Worm (Caenorhabditis elegans) whole organism, mixed stage, embryonic: ENCODE results near the gene C40H1.9.

Source experiments
- blmp-1 ChIP-seq: fragments of 150-350 bp; optimal IDR thresholded peaks from 2 replicates; lab custom pipeline; 2014; ENCODE audit warnings: missing biosample characterization, missing genetic modification characterization
- ceh-39 ChIP-seq: fragments of 150-350 bp; optimal IDR thresholded peaks from 2 replicates; lab custom pipeline; 2014; ENCODE audit warnings: missing biosample characterization, missing genetic modification characterization
- ceh-43 ChIP-seq: fragments of 200-800 bp; sonication (Bioruptor generic); optimal IDR thresholded peaks from 2 replicates; lab custom pipeline; 2018; ENCODE audit warnings: mild to moderate bottlenecking, missing genetic modification characterization, moderate library complexity, missing compliant biosample characterization
- ces-1 ChIP-seq: fragments of 150-350 bp; optimal IDR thresholded peaks from 2 replicates; lab custom pipeline; 2014; ENCODE audit warnings: missing biosample characterization, missing genetic modification reagents, missing genetic modification characterization
- drap-1 ChIP-seq: fragments of 200-800 bp; sonication (Bioruptor generic); optimal IDR thresholded peaks from 3 replicates; lab custom pipeline; 2018; ENCODE audit warnings: mild to moderate bottlenecking, missing genetic modification characterization, missing compliant biosample characterization
- elt-1 ChIP-seq: sonication (generic microtip); optimal IDR thresholded peaks from 2 replicates; lab custom pipeline; 2017; ENCODE audit warnings: missing genetic modification characterization, mild to moderate bottlenecking, missing compliant biosample characterization, antibody characterized with exemption, moderate library complexity, borderline replicate concordance; ENCODE audit not compliant: insufficient read depth
- elt-3 ChIP-seq: fragments of 150-350 bp; optimal IDR thresholded peaks from 2 replicates; lab custom pipeline; 2014; ENCODE audit warnings: missing biosample characterization, missing genetic modification characterization
- flh-1 ChIP-seq: fragments of 200-800 bp; sonication (Bioruptor generic); optimal IDR thresholded peaks from 2 replicates; lab custom pipeline; 2018; ENCODE audit warnings: mild to moderate bottlenecking, missing genetic modification characterization, moderate library complexity, missing compliant biosample characterization
- ham-2 ChIP-seq: fragments of 200-800 bp; sonication (Bioruptor generic); optimal IDR thresholded peaks from 2 replicates; lab custom pipeline; 2018; ENCODE audit warnings: mild to moderate bottlenecking, missing genetic modification characterization, missing compliant biosample characterization
- hlh-1 ChIP-seq: fragments of 150-350 bp; optimal IDR thresholded peaks from 2 replicates; lab custom pipeline; 2014; ENCODE audit warnings: missing biosample characterization, missing genetic modification reagents, missing genetic modification characterization
- lin-13 ChIP-seq: fragments of 150-350 bp; optimal IDR thresholded peaks from 2 replicates; lab custom pipeline; 2014; ENCODE audit warnings: missing biosample characterization, missing genetic modification characterization
- lin-32 ChIP-seq: fragments of 200-800 bp; sonication (Bioruptor generic); optimal IDR thresholded peaks from 2 replicates; lab custom pipeline; 2018; ENCODE audit warnings: mild to moderate bottlenecking, missing genetic modification characterization, missing compliant biosample characterization
- lsy-2 ChIP-seq: fragments of 150-350 bp; optimal IDR thresholded peaks from 2 replicates; lab custom pipeline; 2014; ENCODE audit warnings: missing biosample characterization, missing genetic modification characterization
- mab-5 ChIP-seq: fragments of 150-350 bp; optimal IDR thresholded peaks from 2 replicates; lab custom pipeline; 2014; ENCODE audit warnings: missing biosample characterization, missing genetic modification characterization
- mep-1 ChIP-seq: fragments of 150-350 bp; optimal IDR thresholded peaks from 2 replicates; lab custom pipeline; 2017; ENCODE audit warnings: missing biosample characterization, missing genetic modification reagents, missing genetic modification characterization, inconsistent platforms
- mls-2 ChIP-seq: sonication (generic microtip); optimal IDR thresholded peaks from 2 replicates; lab custom pipeline; 2016; ENCODE audit warnings: mild to moderate bottlenecking, missing genetic modification characterization, moderate library complexity, missing compliant biosample characterization
- nhr-2 ChIP-seq: fragments of 150-350 bp; optimal IDR thresholded peaks from 2 replicates; lab custom pipeline; 2014; ENCODE audit warnings: missing biosample characterization, missing genetic modification characterization
- nhr-28 ChIP-seq: fragments of 150-350 bp; optimal IDR thresholded peaks from 2 replicates; lab custom pipeline; 2014; ENCODE audit warnings: missing biosample characterization, missing genetic modification characterization
- nhr-76 ChIP-seq: sonication (generic microtip); optimal IDR thresholded peaks from 2 replicates; lab custom pipeline; 2017; ENCODE audit warnings: missing biosample characterization, missing genetic modification characterization
- pha-4 ChIP-seq: fragments of 150-350 bp; optimal IDR thresholded peaks from 2 replicates; lab custom pipeline; 2018; ENCODE audit warnings: missing biosample characterization, missing genetic modification reagents, missing genetic modification characterization
- sem-2 ChIP-seq: fragments of 200-800 bp; sonication (Bioruptor generic); optimal IDR thresholded peaks from 2 replicates; lab custom pipeline; 2018; ENCODE audit warnings: mild to moderate bottlenecking, missing genetic modification characterization, missing compliant biosample characterization
- snpc-4 ChIP-seq: fragments of 150-350 bp; optimal IDR thresholded peaks from 2 replicates; lab custom pipeline; 2014; ENCODE audit warnings: missing biosample characterization, missing genetic modification characterization
- sptf-1 ChIP-seq: sonication (generic microtip); optimal IDR thresholded peaks from 2 replicates; lab custom pipeline; 2017; ENCODE audit warnings: mild to moderate bottlenecking, missing genetic modification characterization, moderate library complexity, missing compliant biosample characterization
- tbx-8 ChIP-seq: fragments of 200-800 bp; sonication (Bioruptor generic); optimal IDR thresholded peaks from 2 replicates; lab custom pipeline; 2018; ENCODE audit warnings: mild to moderate bottlenecking, missing genetic modification characterization, moderate library complexity, missing compliant biosample characterization
- unc-120 ChIP-seq: sonication (generic microtip); optimal IDR thresholded peaks from 2 replicates; lab custom pipeline; 2017; ENCODE audit warnings: missing genetic modification characterization, missing compliant biosample characterization; ENCODE audit not compliant: poor library complexity, severe bottlenecking
- unc-39 ChIP-seq: fragments of 150-350 bp; optimal IDR thresholded peaks from 2 replicates; lab custom pipeline; 2014; ENCODE audit warnings: missing biosample characterization, missing genetic modification characterization
- zip-8 ChIP-seq: fragments of 150-350 bp; optimal IDR thresholded peaks from 2 replicates; lab custom pipeline; 2014; ENCODE audit warnings: missing biosample characterization, missing genetic modification characterization
- ztf-11 ChIP-seq: fragments of 150-350 bp; optimal IDR thresholded peaks from 2 replicates; lab custom pipeline; 2014; ENCODE audit warnings: missing biosample characterization, missing genetic modification characterization

Gene C40H1.9

ce11 chrIII:9329790-9330366, 10.1 kb downstream of the C40H1.9 start, which contains the start of gene ttr-5:
TSS of gene ttr-5 (plus strand) at chrIII:9330316.
- no peak for TF ChIP-seq ztf-11 (tag; lab: Kevin White, UChicago)
- TF ChIP-seq blmp-1 (tag; lab: Kevin White, UChicago), result no peak
- TF ChIP-seq pha-4, result no peak
- no peak for TF ChIP-seq nhr-28 (tag; lab: Kevin White, UChicago)

- TF ChIP-seq mep-1 (tag; lab: Kevin White, UChicago), result no peak
- TF ChIP-seq ces-1 (GFP tag; lab: Kevin White, UChicago), result peak; percentile 32
- TF ChIP-seq, all 35 proteins: peak for 1
Measured at ce11 chrIII:9331084-9331564, 11.4 kb downstream of the C40H1.9 start, which contains the start of gene ufc-1. TSS of gene ufc-1 (plus strand) at chrIII:9331514.

- TF ChIP-seq ceh-43 (GFP tag; lab: Kevin White, UChicago) (no peak), lin-13 (tag; lab: Kevin White, UChicago) (no peak), hlh-1 (tag; lab: Kevin White, UChicago) (no peak), lsy-2 (tag; lab: Kevin White, UChicago) (no peak), unc-39 (no peak), unc-120 (tag; lab: Kevin White, UChicago) (no peak), ces-1 (GFP tag; lab: Kevin White, UChicago) (no peak)
- TF ChIP-seq, all 35 proteins: peak for 0
Measured at ce11 chrIII:9334174-9334573, 14.4 kb downstream of the C40H1.9 start, which contains the start of gene elo-4. TSS of gene elo-4 (minus strand) at chrIII:9334274.

ce11 chrIII:9335076-9335475, 15.3 kb downstream of the C40H1.9 start:
- peak; percentile 16 for TF ChIP-seq blmp-1 (tag; lab: Kevin White, UChicago)
- peak; percentile 15 for TF ChIP-seq ham-2
- no peak for TF ChIP-seq unc-39

- no peak for TF ChIP-seq elt-1 (tag; lab: Kevin White, UChicago)
- TF ChIP-seq ham-2, result no peak
- TF ChIP-seq blmp-1 (tag; lab: Kevin White, UChicago), result no peak
- no peak for TF ChIP-seq mep-1 (tag; lab: Kevin White, UChicago)
- TF ChIP-seq nhr-2 (tag; lab: Kevin White, UChicago), result no peak
- TF ChIP-seq drap-1, result no peak
- TF ChIP-seq snpc-4 (tag; lab: Kevin White, UChicago), result no peak
- TF ChIP-seq lin-32 (GFP tag; lab: Kevin White, UChicago), result no peak
- no peak for TF ChIP-seq mls-2 (tag; lab: Kevin White, UChicago)
- no peak for TF ChIP-seq nhr-76 (tag; lab: Kevin White, UChicago)
- TF ChIP-seq lsy-2 (tag; lab: Kevin White, UChicago), result no peak
- TF ChIP-seq ceh-43 (GFP tag; lab: Kevin White, UChicago), result no peak
- no peak for TF ChIP-seq elt-3 (tag; lab: Kevin White, UChicago)
- TF ChIP-seq ceh-39 (tag; lab: Kevin White, UChicago), result no peak
- TF ChIP-seq mab-5 (tag; lab: Kevin White, UChicago), result no peak
- no peak for TF ChIP-seq tbx-8 (GFP tag; lab: Kevin White, UChicago)
- no peak for TF ChIP-seq unc-39
Measured at ce11 chrIII:9336807-9337206, 17.1 kb downstream of the C40H1.9 start.

ce11 chrIII:9337968-9338367, 18.2 kb downstream of the C40H1.9 start:
- TF ChIP-seq lin-32 (GFP tag; lab: Kevin White, UChicago) (no peak), sptf-1 (no peak), mab-5 (tag; lab: Kevin White, UChicago) (no peak), sem-2 (no peak), snpc-4 (tag; lab: Kevin White, UChicago) (no peak), ceh-43 (GFP tag; lab: Kevin White, UChicago) (no peak), lsy-2 (tag; lab: Kevin White, UChicago) (no peak), mls-2 (tag; lab: Kevin White, UChicago) (no peak), flh-1 (GFP tag; lab: Kevin White, UChicago) (no peak), ztf-11 (tag; lab: Kevin White, UChicago) (no peak), zip-8 (tag; lab: Kevin White, UChicago) (no peak)
